Worm (Caenorhabditis elegans): ENCODE data around the gene stg-1.
A peak's percentile ranks its signal among the peaks of the same experiment; 100 is the strongest.

The stg-1 gene

DNA sequence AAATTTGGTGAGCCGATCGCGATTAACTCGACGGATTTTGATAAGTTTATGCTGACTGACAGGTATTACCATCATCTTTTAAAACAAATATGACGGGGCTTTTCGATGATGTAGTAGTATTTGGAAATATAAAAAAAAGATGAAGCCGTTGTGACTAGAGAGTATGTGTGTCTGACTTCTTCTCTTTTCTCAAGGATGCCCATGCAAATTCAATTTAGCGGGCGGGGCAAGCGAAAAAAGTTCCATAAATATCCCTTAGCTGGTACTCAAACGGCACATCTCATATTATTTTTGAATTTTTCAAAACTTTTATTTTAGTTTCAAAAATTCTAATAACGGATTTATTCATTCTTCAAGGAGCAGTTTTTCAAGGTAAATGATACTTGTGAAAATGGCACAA lies at the start of gene stg-1:
Gene stg-1 (minus strand): TSS at position 153 of the 400 bp plus-strand sequence.
- no peak for TF ChIP-seq egl-27 (tag; optimal IDR thresholded peaks at IDR 0.05)
- TF ChIP-seq fkh-4 (tag; optimal IDR thresholded peaks at IDR 0.05; ENCODE audit: borderline replicate concordance) = no peak
- no peak for TF ChIP-seq lin-35 (GFP tag; optimal IDR thresholded peaks at IDR 0.05)
- no peak for TF ChIP-seq rnt-1 (tag; optimal IDR thresholded peaks at IDR 0.05)
- no peak for TF ChIP-seq efl-1 (optimal IDR thresholded peaks at IDR 0.05)
- no peak for TF ChIP-seq efl-1 (GFP tag; optimal IDR thresholded peaks at IDR 0.05 in 1 of 2)
- TF ChIP-seq ces-1 (GFP tag; optimal IDR thresholded peaks at IDR 0.05) = peak; percentile 13
- TF ChIP-seq nhr-11 (tag; optimal IDR thresholded peaks at IDR 0.05) = no peak
- peak; percentile 19 for TF ChIP-seq lin-14 (GFP tag; optimal IDR thresholded peaks at IDR 0.05)

DNA sequence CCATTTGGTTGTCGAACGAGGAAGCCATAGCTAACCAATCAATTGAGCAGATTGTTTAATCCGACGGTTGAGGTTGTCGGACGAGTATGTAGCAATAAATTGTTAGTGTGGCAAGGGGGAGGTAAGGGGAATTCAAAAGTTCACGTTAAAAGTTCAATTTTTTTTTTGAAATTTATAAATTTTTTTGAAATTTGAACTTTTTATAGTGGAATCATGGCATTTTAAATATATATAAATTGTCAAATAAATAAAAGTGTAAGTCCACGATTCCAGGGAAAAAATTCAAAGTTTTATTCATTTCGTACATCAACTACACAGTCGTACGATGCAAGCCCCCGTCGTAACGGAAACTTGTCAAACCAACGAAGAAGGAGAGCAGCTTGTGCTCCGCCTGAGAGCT lies 47.9 kb upstream of the stg-1 start, which contains the start of the genes ZK945.7 and ZK945.8:
Gene ZK945.7 (minus strand): TSS at position 101 of the 400 bp plus-strand sequence.
Gene ZK945.8 (plus strand): TSS at position 275 of the 400 bp plus-strand sequence.
- TF ChIP-seq mab-9 (GFP tag; IDR thresholded peaks at IDR 0.05) (no peak), efl-1 (optimal IDR thresholded peaks at IDR 0.05) (no peak), efl-1 (GFP tag; optimal IDR thresholded peaks at IDR 0.05 in 1 of 2) (peak in 1 of 2 experiments; percentile 82)

DNA sequence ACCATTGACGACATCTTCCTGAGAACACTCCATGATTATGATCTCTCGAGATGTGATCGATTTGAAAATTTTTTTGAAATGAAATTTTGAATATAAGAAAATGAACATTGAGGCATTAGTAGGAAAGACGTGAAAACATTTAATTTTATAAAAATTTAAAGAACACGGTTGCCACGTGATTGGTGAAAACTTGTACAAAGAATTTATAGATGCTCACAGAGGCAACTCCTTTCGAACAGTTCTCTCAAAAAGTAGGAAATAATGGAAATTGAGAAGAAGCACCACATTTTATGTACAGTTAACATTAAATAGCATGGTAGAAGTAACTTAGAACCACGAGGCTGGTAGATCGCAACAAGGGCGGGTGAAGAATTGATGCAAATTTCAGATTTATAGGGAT lies 46.4 kb upstream of the stg-1 start, which contains the start of gene ZK945.6:
Gene ZK945.6 (minus strand): TSS at position 101 of the 400 bp plus-strand sequence.
- TF ChIP-seq unc-62 (GFP tag; optimal IDR thresholded peaks at IDR 0.05) (no peak), nhr-12 (tag; optimal IDR thresholded peaks at IDR 0.05) (no peak), ama-1 (optimal IDR thresholded peaks at IDR 0.05) (no peak), C04F5.9 (tag; optimal IDR thresholded peaks at IDR 0.05) (no peak)

DNA sequence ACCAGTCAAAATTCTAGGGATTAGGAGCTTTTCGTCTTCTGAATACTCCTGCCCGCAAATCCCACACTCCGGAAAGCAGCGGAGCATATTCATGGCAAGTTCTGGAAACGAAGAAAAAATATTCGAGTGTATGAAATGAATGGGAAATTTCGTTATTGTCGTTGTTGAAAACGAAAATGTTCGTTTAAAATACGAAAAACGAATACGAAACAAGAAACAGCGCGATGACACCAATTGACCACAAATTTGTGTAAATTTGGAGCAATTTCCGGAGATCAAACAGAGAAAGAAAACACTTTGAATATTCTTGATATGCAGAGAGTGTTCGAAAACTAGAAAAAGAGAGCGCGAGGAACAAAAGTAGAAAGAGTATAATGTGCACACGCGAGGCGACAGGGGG lies 45.1 kb upstream of the stg-1 start, which contains the start of gene ZK945.4:
Gene ZK945.4 (minus strand): TSS at position 101 of the 400 bp plus-strand sequence.
- TF ChIP-seq swsn-7 (tag; optimal IDR thresholded peaks at IDR 0.05) (no peak), ama-1 (optimal IDR thresholded peaks at IDR 0.05) (no peak), egl-27 (tag; optimal IDR thresholded peaks at IDR 0.05) (no peak), C34B4.2 (tag; optimal IDR thresholded peaks at IDR 0.05) (no peak), nhr-28 (tag; optimal IDR thresholded peaks at IDR 0.05) (no peak), sptf-1 (tag; optimal IDR thresholded peaks at IDR 0.05) (no peak), mep-1 (tag; optimal IDR thresholded peaks at IDR 0.05) (no peak), lsy-2 (tag; optimal IDR thresholded peaks at IDR 0.05) (no peak)

DNA sequence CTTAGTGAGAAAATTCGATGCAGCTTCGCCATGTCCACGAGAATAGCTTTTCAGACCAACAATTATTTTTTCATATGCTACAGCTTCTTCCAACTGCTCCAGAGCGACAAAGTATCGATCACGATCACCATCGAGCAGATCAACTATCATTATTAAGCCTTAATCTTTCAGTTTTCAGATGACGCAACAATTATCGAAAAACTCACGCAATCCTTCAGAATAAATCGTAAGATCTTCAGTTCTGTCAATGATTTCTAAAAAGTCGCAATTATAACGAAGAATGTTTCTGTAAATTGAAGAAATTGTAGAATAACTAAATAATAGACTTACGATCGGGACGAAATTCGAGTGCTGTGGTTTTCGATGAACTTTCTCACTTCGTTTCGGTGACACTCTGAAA lies 42.8 kb upstream of the stg-1 start:
- no peak for TF ChIP-seq nhr-47 (tag; optimal IDR thresholded peaks at IDR 0.05)
- TF ChIP-seq blmp-1 (tag; optimal IDR thresholded peaks at IDR 0.05) = no peak
- TF ChIP-seq fos-1 (tag; optimal IDR thresholded peaks at IDR 0.05) = no peak
- TF ChIP-seq isw-1 (GFP tag; IDR thresholded peaks at IDR 0.05) = no peak
- no peak for TF ChIP-seq nhr-20 (tag; optimal IDR thresholded peaks at IDR 0.05)
- TF ChIP-seq ceh-90 (tag; optimal IDR thresholded peaks at IDR 0.05) = no peak

DNA sequence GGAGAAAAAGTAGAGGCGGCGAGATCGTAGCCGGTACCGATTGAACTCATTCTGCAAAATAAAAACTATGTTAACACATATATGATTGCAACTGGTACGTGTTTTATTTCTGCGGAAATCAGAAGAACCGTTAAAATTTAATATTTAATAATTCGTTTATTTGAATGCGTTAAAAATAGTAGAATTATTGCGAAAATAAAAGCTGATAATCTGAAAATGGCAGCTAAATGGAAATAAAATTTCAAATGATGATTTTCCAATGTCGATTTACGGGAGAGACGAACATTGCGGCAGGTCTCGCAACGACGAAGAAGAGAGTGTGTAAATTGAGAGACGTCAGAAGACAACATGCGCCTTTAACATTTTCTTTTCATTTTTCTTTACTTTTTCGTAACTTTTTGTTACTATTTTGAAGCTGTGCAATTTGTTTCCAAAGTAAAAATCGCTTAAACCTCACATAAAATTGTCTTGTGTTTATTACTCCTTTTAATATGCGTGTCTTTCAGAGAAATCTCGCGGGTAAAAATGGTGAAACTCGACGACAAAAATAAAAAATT lies 39.4 kb upstream of the stg-1 start, which contains the start of the genes pas-7 and puf-12:
Gene pas-7 (minus strand): TSS at position 51 of the 557 bp plus-strand sequence.
Gene puf-12 (plus strand): TSS at position 507 of the 557 bp plus-strand sequence.
- no peak for TF ChIP-seq hlh-17 (GFP tag; optimal IDR thresholded peaks at IDR 0.05; ENCODE audit: borderline replicate concordance)
- TF ChIP-seq egl-13 (tag; optimal IDR thresholded peaks at IDR 0.05) = no peak
- TF ChIP-seq dpl-1 (GFP tag; optimal IDR thresholded peaks at IDR 0.05) = peak; percentile 24 to 67 (median 41)
- TF ChIP-seq ets-5 (GFP tag; IDR thresholded peaks at IDR 0.05) = no peak
- TF ChIP-seq lin-14 (GFP tag; optimal IDR thresholded peaks at IDR 0.05) = peak; percentile 37
- no peak for TF ChIP-seq aly-2 (tag; optimal IDR thresholded peaks at IDR 0.05)
- TF ChIP-seq skn-1 (tag; optimal IDR thresholded peaks at IDR 0.05) = peak; percentile 99
- TF ChIP-seq nhr-71 (tag; optimal IDR thresholded peaks at IDR 0.05) = no peak
- TF ChIP-seq egl-27 (tag; optimal IDR thresholded peaks at IDR 0.05) = no peak
- TF ChIP-seq nhr-28 (tag; optimal IDR thresholded peaks at IDR 0.05) = no peak
- peak; percentile 22 for TF ChIP-seq isw-1 (GFP tag; IDR thresholded peaks at IDR 0.05)
- TF ChIP-seq ceh-63 (GFP tag; optimal IDR thresholded peaks at IDR 0.05) = no peak
- TF ChIP-seq snpc-4 (tag; optimal IDR thresholded peaks at IDR 0.05) = peak; percentile 15
- TF ChIP-seq irx-1 (tag; optimal IDR thresholded peaks at IDR 0.05) = no peak
- no peak for TF ChIP-seq sptf-1 (tag; optimal IDR thresholded peaks at IDR 0.05)
- no peak for TF ChIP-seq unc-62 (GFP tag; optimal IDR thresholded peaks at IDR 0.05)
- no peak for TF ChIP-seq sup-37 (GFP tag; optimal IDR thresholded peaks at IDR 0.05)
- TF ChIP-seq C34B4.2 (tag; optimal IDR thresholded peaks at IDR 0.05) = no peak
- TF ChIP-seq C16A3.4 (tag; optimal IDR thresholded peaks at IDR 0.05) = peak; percentile 48
- TF ChIP-seq nhr-20 (tag; optimal IDR thresholded peaks at IDR 0.05) = no peak
- no peak for TF ChIP-seq sox-4 (tag; optimal IDR thresholded peaks at IDR 0.05)
- TF ChIP-seq snu-23 (GFP tag; optimal IDR thresholded peaks at IDR 0.05) = peak; percentile 48
- TF ChIP-seq nhr-85 (tag) = no peak
- TF ChIP-seq xbp-1 (tag; optimal IDR thresholded peaks at IDR 0.05) = no peak
- no peak for TF ChIP-seq blmp-1 (tag; optimal IDR thresholded peaks at IDR 0.05)
- TF ChIP-seq nhr-76 (tag; optimal IDR thresholded peaks at IDR 0.05) = no peak

Measured in whole organism, L1 larva.